Worm (Caenorhabditis elegans) whole organism, L1 larva: Measurements from ENCODE around the gene Y25C1A.2.

ENCODE experiments used
- C04F5.9 ChIP-seq: sonication (generic microtip); optimal IDR thresholded peaks from 2 replicates; lab custom pipeline; 2016; ENCODE audit warnings: missing genetic modification characterization, missing compliant biosample characterization
- C16A3.4 ChIP-seq: fragments of 150-350 bp; optimal IDR thresholded peaks from 2 replicates; lab custom pipeline; 2014; ENCODE audit warnings: missing biosample characterization, missing genetic modification characterization
- C34B4.2 ChIP-seq: sonication (generic microtip); optimal IDR thresholded peaks from 2 replicates; lab custom pipeline; 2017; ENCODE audit warnings: mild to moderate bottlenecking, missing genetic modification characterization, missing compliant biosample characterization
- F16B12.6 ChIP-seq: fragments of 150-350 bp; optimal IDR thresholded peaks from 2 replicates; lab custom pipeline; 2014; ENCODE audit warnings: missing biosample characterization, missing genetic modification characterization
- aly-2 ChIP-seq: fragments of 150-350 bp; optimal IDR thresholded peaks from 2 replicates; lab custom pipeline; 2014; ENCODE audit warnings: missing biosample characterization, missing genetic modification characterization
- ceh-63 ChIP-seq: fragments of 200-800 bp; sonication (Bioruptor generic); optimal IDR thresholded peaks from 2 replicates; lab custom pipeline; 2018; ENCODE audit warnings: mild to moderate bottlenecking, missing genetic modification characterization, missing compliant biosample characterization
- ceh-8 ChIP-seq: fragments of 200-800 bp; sonication (Bioruptor generic); optimal IDR thresholded peaks from 2 replicates; lab custom pipeline; 2018; ENCODE audit warnings: mild to moderate bottlenecking, missing genetic modification characterization, moderate library complexity, missing compliant biosample characterization
- ceh-82 ChIP-seq, 3 experiments: fragments of 150-350 bp in 1 of 3; sonication (generic microtip) in 2 of 3; optimal IDR thresholded peaks; 2 replicates each; lab custom pipeline; 2014 to 2017; ENCODE audit warnings: missing biosample characterization in 3 of 3, missing genetic modification characterization in 3 of 3
- ceh-90 ChIP-seq: sonication (generic microtip); optimal IDR thresholded peaks from 2 replicates; lab custom pipeline; 2016; ENCODE audit warnings: missing genetic modification characterization, missing compliant biosample characterization
- ces-1 ChIP-seq: fragments of 150-350 bp; optimal IDR thresholded peaks from 2 replicates; lab custom pipeline; 2014; ENCODE audit warnings: missing biosample characterization, missing genetic modification reagents, missing genetic modification characterization
- dpl-1 ChIP-seq, 3 experiments: fragments of 150-350 bp in 2 of 3; sonication (generic microtip) in 1 of 3; optimal IDR thresholded peaks; 2 replicates each; lab custom pipeline; 2014 to 2017; ENCODE audit warnings: missing biosample characterization in 3 of 3, missing genetic modification characterization in 3 of 3, missing genetic modification reagents in 3 of 3
- egl-27 ChIP-seq, 2 experiments: fragments of 150-350 bp in 1 of 2; sonication (generic microtip); optimal IDR thresholded peaks; 3 replicates each; lab custom pipeline; 2017 to 2018; ENCODE audit warnings: missing biosample characterization in 2 of 2, missing genetic modification characterization in 2 of 2, missing genetic modification reagents in 2 of 2
- elt-3 ChIP-seq, 6 experiments: fragments of 150-350 bp in 1 of 6; sonication (generic microtip); optimal IDR thresholded peaks; 2 replicates each; lab custom pipeline; 2017 to 2018; ENCODE audit warnings: missing biosample characterization in 6 of 6, missing genetic modification characterization in 6 of 6, inconsistent platforms in 1 of 6
- ets-5 ChIP-seq: fragments of 200-800 bp; sonication (Bioruptor generic); IDR thresholded peaks from 2 replicates; pipeline ENCODE4 v1.3.6; 2022; ENCODE audit warnings: missing genetic modification characterization, missing compliant biosample characterization
- fkh-10 ChIP-seq: sonication (generic microtip); optimal IDR thresholded peaks from 2 replicates; lab custom pipeline; 2017; ENCODE audit warnings: missing biosample characterization, missing genetic modification reagents, missing genetic modification characterization
- fkh-8 ChIP-seq: sonication (generic microtip); optimal IDR thresholded peaks from 2 replicates; lab custom pipeline; 2016; ENCODE audit warnings: mild to moderate bottlenecking, missing genetic modification characterization, missing compliant biosample characterization
- hlh-17 ChIP-seq: fragments of 200-800 bp; sonication (Bioruptor generic); optimal IDR thresholded peaks from 2 replicates; lab custom pipeline; 2018; ENCODE audit warnings: missing genetic modification characterization, mild to moderate bottlenecking, missing compliant biosample characterization, moderate library complexity, borderline replicate concordance
- irx-1 ChIP-seq: sonication (generic microtip); optimal IDR thresholded peaks from 2 replicates; lab custom pipeline; 2016; ENCODE audit warnings: missing genetic modification characterization, missing compliant biosample characterization
- jun-1 ChIP-seq: fragments of 150-350 bp; optimal IDR thresholded peaks from 2 replicates; lab custom pipeline; 2014; ENCODE audit warnings: missing biosample characterization, missing genetic modification reagents, missing genetic modification characterization
- lir-3 ChIP-seq: sonication (generic microtip); optimal IDR thresholded peaks from 2 replicates; lab custom pipeline; 2016; ENCODE audit warnings: mild to moderate bottlenecking, missing genetic modification characterization, moderate library complexity, missing compliant biosample characterization; ENCODE audit not compliant: poor library complexity
- mab-9 ChIP-seq: fragments of 200-800 bp; sonication (Bioruptor generic); IDR thresholded peaks from 2 replicates; pipeline ENCODE4 v1.3.6; 2022; ENCODE audit warnings: missing genetic modification reagents, missing genetic modification characterization, missing compliant biosample characterization
- mep-1 ChIP-seq: fragments of 150-350 bp; optimal IDR thresholded peaks from 2 replicates; lab custom pipeline; 2014; ENCODE audit warnings: missing biosample characterization, missing genetic modification characterization
- nhr-19 ChIP-seq: fragments of 200-800 bp; sonication (Bioruptor generic); conservative IDR thresholded peaks from 2 replicates; pipeline ENCODE4 v1.3.6; 2022; ENCODE audit warnings: missing genetic modification characterization, missing compliant biosample characterization
- nhr-237 ChIP-seq: fragments of 150-350 bp; optimal IDR thresholded peaks from 2 replicates; lab custom pipeline; 2014; ENCODE audit warnings: missing biosample characterization, missing genetic modification characterization
- nhr-84 ChIP-seq: sonication (generic microtip); optimal IDR thresholded peaks from 2 replicates; lab custom pipeline; 2017; ENCODE audit warnings: missing biosample characterization, missing genetic modification characterization
- nhr-85 ChIP-seq: sonication (generic microtip); peaks from one replicate; lab custom pipeline; 2016; ENCODE audit warnings: missing genetic modification characterization, inconsistent platforms, missing compliant biosample characterization
- pag-3 ChIP-seq: sonication (generic microtip); optimal IDR thresholded peaks from 2 replicates; lab custom pipeline; 2017; ENCODE audit warnings: missing genetic modification characterization, mild to moderate bottlenecking, missing compliant biosample characterization, antibody characterized with exemption, borderline replicate concordance; ENCODE audit not compliant: insufficient read depth
- rnt-1 ChIP-seq: sonication (generic microtip); optimal IDR thresholded peaks from 2 replicates; lab custom pipeline; 2016; ENCODE audit warnings: mild to moderate bottlenecking, missing genetic modification characterization, moderate library complexity, missing compliant biosample characterization
- snpc-4 ChIP-seq: fragments of 150-350 bp; optimal IDR thresholded peaks from 2 replicates; lab custom pipeline; 2014; ENCODE audit warnings: missing biosample characterization, missing genetic modification characterization
- sox-4 ChIP-seq: sonication (generic microtip); optimal IDR thresholded peaks from 2 replicates; lab custom pipeline; 2016; ENCODE audit warnings: missing genetic modification characterization, missing compliant biosample characterization
- tlp-1 ChIP-seq: fragments of 150-350 bp; optimal IDR thresholded peaks from 2 replicates; lab custom pipeline; 2014; ENCODE audit warnings: missing biosample characterization, missing genetic modification characterization
- unc-62 ChIP-seq: fragments of 150-350 bp; optimal IDR thresholded peaks from 2 replicates; lab custom pipeline; 2014; ENCODE audit warnings: missing biosample characterization, missing genetic modification reagents, missing genetic modification characterization
- xbp-1 ChIP-seq: sonication (generic microtip); optimal IDR thresholded peaks from 2 replicates; lab custom pipeline; 2016; ENCODE audit warnings: missing genetic modification characterization, missing compliant biosample characterization
- zag-1 ChIP-seq: fragments of 150-350 bp; optimal IDR thresholded peaks from 2 replicates; lab custom pipeline; 2014; ENCODE audit warnings: missing biosample characterization, missing genetic modification characterization
- zip-4 ChIP-seq: fragments of 200-800 bp; sonication (Bioruptor generic); optimal IDR thresholded peaks from 2 replicates; lab custom pipeline; 2018; ENCODE audit warnings: mild to moderate bottlenecking, missing genetic modification characterization, moderate library complexity, missing compliant biosample characterization

Gene Y25C1A.2

ce11 chrII:3149521-3150190 lies 37.2 kb downstream of the Y25C1A.2 start, which contains the start of the genes T10D4.11 and T10D4.1:
T10D4.11 (minus strand) TSS chrII:3149621.
T10D4.1 (plus strand) TSS chrII:3150140.
- no peak for TF ChIP-seq C04F5.9 (tag; lab: Kevin White, UChicago)
- no peak for TF ChIP-seq nhr-237
- TF ChIP-seq elt-3 (tag; optimal IDR thresholded peaks at IDR 0.05; lab: Kevin White, UChicago): no peak
- no peak for TF ChIP-seq lir-3 (tag; lab: Kevin White, UChicago)
- no peak for TF ChIP-seq sox-4 (tag; lab: Kevin White, UChicago)
- TF ChIP-seq fkh-10 (GFP tag; lab: Kevin White, UChicago): no peak
- no peak for TF ChIP-seq rnt-1 (tag; lab: Kevin White, UChicago)
- TF ChIP-seq snpc-4 (tag; lab: Kevin White, UChicago): no peak
- no peak for TF ChIP-seq ceh-90 (tag; lab: Kevin White, UChicago)
- TF ChIP-seq nhr-85 (tag; lab: Kevin White, UChicago): no peak
- TF ChIP-seq egl-27 (tag; optimal IDR thresholded peaks at IDR 0.05; lab: Kevin White, UChicago): no peak
- no peak for TF ChIP-seq irx-1 (tag; lab: Kevin White, UChicago)
- TF ChIP-seq zip-4 (GFP tag; lab: Kevin White, UChicago): no peak

ce11 chrII:3151615-3152014 lies 39.2 kb downstream of the Y25C1A.2 start, which contains the start of the genes T10D4.14 and T10D4.19:
T10D4.14 (minus strand) TSS chrII:3151715.
T10D4.19 (plus strand) TSS chrII:3151918.
- TF ChIP-seq dpl-1 (GFP tag; optimal IDR thresholded peaks at IDR 0.05; lab: Kevin White, UChicago) (no peak), aly-2 (tag; lab: Kevin White, UChicago) (no peak), nhr-84 (no peak), jun-1 (tag; lab: Kevin White, UChicago) (no peak), C34B4.2 (no peak), F16B12.6 (no peak), zag-1 (tag; lab: Kevin White, UChicago) (no peak), unc-62 (GFP tag; lab: Kevin White, UChicago) (no peak), nhr-19 (GFP tag; lab: Robert Waterston, UW) (no peak), C04F5.9 (tag; lab: Kevin White, UChicago) (no peak), ces-1 (no peak), mep-1 (tag; lab: Kevin White, UChicago) (no peak), tlp-1 (tag; lab: Kevin White, UChicago) (no peak), zip-4 (GFP tag; lab: Kevin White, UChicago) (no peak), mab-9 (GFP tag; lab: Robert Waterston, UW) (no peak), C16A3.4 (tag; lab: Kevin White, UChicago) (no peak)

ce11 chrII:3154383-3154782 lies 42.0 kb downstream of the Y25C1A.2 start, which contains the start of gene sri-32:
sri-32 (minus strand) TSS chrII:3154483.
- TF ChIP-seq zag-1 (tag; lab: Kevin White, UChicago) (no peak), ceh-63 (no peak), nhr-19 (GFP tag; lab: Robert Waterston, UW) (no peak), ceh-8 (GFP tag; lab: Kevin White, UChicago) (no peak), fkh-8 (tag; lab: Kevin White, UChicago) (no peak), xbp-1 (tag; lab: Kevin White, UChicago) (no peak), ceh-82 (tag; optimal IDR thresholded peaks at IDR 0.05; lab: Kevin White, UChicago) (no peak), fkh-10 (GFP tag; lab: Kevin White, UChicago) (no peak), tlp-1 (tag; lab: Kevin White, UChicago) (no peak), pag-3 (tag; lab: Kevin White, UChicago) (no peak), hlh-17 (GFP tag; lab: Kevin White, UChicago) (no peak), ets-5 (GFP tag; lab: Robert Waterston, UW) (no peak)
